Fruit fly (Drosophila melanogaster): ENCODE results near the gene Srp72.

dm6 chr3R:20557114-20557414 is 31.4 kb upstream of the Srp72 start:
- TF ChIP-seq EcR (GFP tag; optimal IDR thresholded peaks at IDR 0.05): no peak
- TF ChIP-seq CG15710 (tag; optimal IDR thresholded peaks at IDR 0.05): no peak
- no peak for TF ChIP-seq CG12605 (GFP tag; IDR thresholded peaks at IDR 0.05)
- no peak for TF ChIP-seq CG8159 (tag; optimal IDR thresholded peaks at IDR 0.05)
- no peak for TF ChIP-seq Pif1A (GFP tag; optimal IDR thresholded peaks at IDR 0.05)
- TF ChIP-seq rn (GFP tag; IDR thresholded peaks at IDR 0.05): no peak
- no peak for TF ChIP-seq D1 (tag; optimal IDR thresholded peaks at IDR 0.05)
- TF ChIP-seq CG10348 (GFP tag; IDR thresholded peaks at IDR 0.05): no peak
- TF ChIP-seq Ets98B (GFP tag; IDR thresholded peaks at IDR 0.05): no peak
- no peak for TF ChIP-seq CG8301 (tag; optimal IDR thresholded peaks at IDR 0.05)
- TF ChIP-seq CG9948 (tag; optimal IDR thresholded peaks at IDR 0.05): no peak
- no peak for TF ChIP-seq CG32121 (GFP tag; IDR thresholded peaks at IDR 0.05)

Data from whole organism, pupa.